Worm (Caenorhabditis elegans) whole organism, midembryonic: ENCODE data around the gene Y53F4B.36.

Source experiments
- T22C8.4 ChIP-seq: fragments of 200-800 bp; sonication (Bioruptor generic); IDR thresholded peaks from 2 replicates; pipeline ENCODE4 v1.3.6; 2022; ENCODE audit warnings: missing genetic modification characterization, missing compliant biosample characterization
- cog-1 ChIP-seq: sonication (generic microtip); optimal IDR thresholded peaks from 2 replicates; lab custom pipeline; 2016; ENCODE audit warnings: missing genetic modification characterization, missing compliant biosample characterization
- flt-1 ChIP-seq: fragments of 200-800 bp; sonication (Bioruptor generic); IDR thresholded peaks from 2 replicates; pipeline ENCODE4 v1.3.6; 2022; ENCODE audit warnings: missing genetic modification characterization, missing compliant biosample characterization
- klf-2 ChIP-seq: fragments of 200-800 bp; sonication (Bioruptor generic); conservative IDR thresholded peaks from 2 replicates; pipeline ENCODE4 v1.3.6; 2022; ENCODE audit warnings: missing genetic modification reagents, missing genetic modification characterization, missing compliant biosample characterization
- med-1 ChIP-seq: sonication (generic microtip); optimal IDR thresholded peaks from 2 replicates; lab custom pipeline; 2017; ENCODE audit warnings: missing genetic modification characterization, mild to moderate bottlenecking, missing compliant biosample characterization, antibody characterized with exemption, missing genetic modification reagents; ENCODE audit not compliant: insufficient read depth
- ref-1 ChIP-seq: fragments of 200-800 bp; sonication (Bioruptor generic); conservative IDR thresholded peaks from 2 replicates; pipeline ENCODE4 v1.3.6; 2022; ENCODE audit warnings: missing genetic modification reagents, missing genetic modification characterization, missing compliant biosample characterization
- tab-1 ChIP-seq: fragments of 200-800 bp; sonication (Bioruptor generic); IDR thresholded peaks from 2 replicates; pipeline ENCODE4 v1.3.6; 2022; ENCODE audit warnings: missing genetic modification characterization, missing compliant biosample characterization
- ztf-29 ChIP-seq: fragments of 200-800 bp; sonication (Bioruptor generic); IDR thresholded peaks from 2 replicates; pipeline ENCODE4 v1.3.6; 2022; ENCODE audit warnings: missing genetic modification reagents, missing genetic modification characterization, missing compliant biosample characterization

- no peak for TF ChIP-seq flt-1 (GFP tag; lab: Robert Waterston, UW)
- TF ChIP-seq klf-2 (GFP tag; lab: Robert Waterston, UW): no peak
- no peak for TF ChIP-seq med-1 (GFP tag; lab: Kevin White, UChicago)
- TF ChIP-seq ztf-29 (GFP tag; lab: Robert Waterston, UW): no peak
- no peak for TF ChIP-seq ref-1 (GFP tag; lab: Robert Waterston, UW)
- TF ChIP-seq cog-1 (tag; lab: Kevin White, UChicago): no peak
- TF ChIP-seq T22C8.4 (GFP tag; lab: Robert Waterston, UW): no peak
- TF ChIP-seq tab-1 (GFP tag; lab: Robert Waterston, UW): no peak
These were observed 29.6 kb downstream of the Y53F4B.36 start for ce11 chrII:15205346-15205745.
